Fruit fly (Drosophila melanogaster) whole organism, wandering third instar larva: ENCODE measurements around the gene CG15822.
A peak's percentile ranks its signal among the peaks of the same experiment; 100 is the strongest.

Experiments
- Abd-B ChIP-seq: fragments of >200 bp; optimal IDR thresholded peaks from 2 replicates; lab custom pipeline; 2017; ENCODE audit warnings: missing biosample characterization, missing genetic modification characterization
- CG32264 ChIP-seq: fragments of 200-800 bp; sonication (Bioruptor generic); optimal IDR thresholded peaks from 2 replicates; lab custom pipeline; 2016; ENCODE audit warnings: missing biosample characterization, missing genetic modification characterization
- CG9705 ChIP-seq: fragments of 200-800 bp; sonication (Bioruptor generic); optimal IDR thresholded peaks from 2 replicates; lab custom pipeline; 2018; ENCODE audit warnings: missing biosample characterization, mild to moderate bottlenecking, missing genetic modification characterization
- CrebA ChIP-seq: fragments of 200-800 bp; sonication (Bioruptor generic); optimal IDR thresholded peaks from 2 replicates; lab custom pipeline; 2016; ENCODE audit warnings: missing biosample characterization, mild to moderate bottlenecking, missing genetic modification characterization, borderline replicate concordance
- Dfd ChIP-seq: fragments of >200 bp; optimal IDR thresholded peaks from 2 replicates; lab custom pipeline; 2017; ENCODE audit warnings: missing biosample characterization, missing genetic modification characterization
- Dif ChIP-seq: fragments of 200-275, 200-300 bp; sonication (Bioruptor generic); optimal IDR thresholded peaks from 2 replicates; lab custom pipeline; 2018; ENCODE audit warnings: missing biosample characterization, missing genetic modification characterization; ENCODE audit not compliant: partially characterized antibody
- GATAd ChIP-seq: sonication (Bioruptor generic); optimal IDR thresholded peaks from 2 replicates; lab custom pipeline; 2016; ENCODE audit warnings: missing biosample characterization, missing genetic modification characterization
- HLH106 ChIP-seq: fragments of 200-800 bp; optimal IDR thresholded peaks from 3 replicates; lab custom pipeline; 2019; ENCODE audit warnings: missing biosample characterization, mild to moderate bottlenecking, missing genetic modification characterization, moderate library complexity
- Hnf4 ChIP-seq: fragments of 200-800 bp; sonication (Bioruptor generic); optimal IDR thresholded peaks from 2 replicates; lab custom pipeline; 2016; ENCODE audit warnings: missing biosample characterization, mild to moderate bottlenecking, missing genetic modification characterization
- Hr78 ChIP-seq: fragments of >200 bp; optimal IDR thresholded peaks from 2 replicates; lab custom pipeline; 2017; ENCODE audit warnings: missing biosample characterization, missing genetic modification characterization
- Hr83 ChIP-seq: fragments of 200-300 bp; sonication (Bioruptor generic); optimal IDR thresholded peaks from 2 replicates; lab custom pipeline; 2016; ENCODE audit warnings: missing biosample characterization, mild to moderate bottlenecking, missing genetic modification characterization, moderate library complexity; ENCODE audit not compliant: poor library complexity, severe bottlenecking
- Jra ChIP-seq: sonication (Bioruptor generic); optimal IDR thresholded peaks from 2 replicates; lab custom pipeline; 2016; ENCODE audit warnings: missing biosample characterization, missing genetic modification characterization
- Mio ChIP-seq: sonication (Bioruptor generic); optimal IDR thresholded peaks from 2 replicates; lab custom pipeline; 2016; ENCODE audit warnings: missing biosample characterization, missing genetic modification characterization
- Myc ChIP-seq: fragments of >200 bp; optimal IDR thresholded peaks from 2 replicates; lab custom pipeline; 2017
- N ChIP-seq: fragments of >200 bp; optimal IDR thresholded peaks from 2 replicates; lab custom pipeline; 2018; ENCODE audit warnings: missing biosample characterization, missing external identifiers, missing genetic modification characterization
- OdsH ChIP-seq: fragments of 200-800 bp; sonication (Bioruptor generic); optimal IDR thresholded peaks from 2 replicates; lab custom pipeline; 2016; ENCODE audit warnings: missing biosample characterization, mild to moderate bottlenecking, missing genetic modification characterization
- Rel ChIP-seq, 2 experiments: fragments of 200-800 bp; sonication (Bioruptor generic) in 1 of 2; optimal IDR thresholded peaks; 2 replicates in 1 of 2; 3 replicates in 1 of 2; lab custom pipeline; 2016 to 2019; ENCODE audit warnings: mild to moderate bottlenecking in 2 of 2, missing biosample characterization in 2 of 2, missing genetic modification characterization in 2 of 2, moderate library complexity in 1 of 2
- Sp1 ChIP-seq: fragments of 200-800 bp; sonication (Bioruptor generic); optimal IDR thresholded peaks from 3 replicates; lab custom pipeline; 2019; ENCODE audit warnings: missing biosample characterization, mild to moderate bottlenecking, missing genetic modification characterization, moderate library complexity
- Vsx2 ChIP-seq: fragments of 200-300, 225-300 bp; sonication (Bioruptor generic); optimal IDR thresholded peaks from 2 replicates; lab custom pipeline; 2018; ENCODE audit warnings: missing biosample characterization, missing genetic modification characterization; ENCODE audit not compliant: partially characterized antibody
- brk ChIP-seq: fragments of 200-800 bp; sonication (Bioruptor generic); optimal IDR thresholded peaks from 2 replicates; lab custom pipeline; 2016; ENCODE audit warnings: missing biosample characterization, mild to moderate bottlenecking, missing genetic modification characterization
- dl ChIP-seq, 2 experiments: fragments of 175-275, 200-275 bp in 1 of 2; fragments of 200-275 bp in 1 of 2; sonication (Bioruptor generic); optimal IDR thresholded peaks; lab custom pipeline; 2018; ENCODE audit warnings: mild to moderate bottlenecking in 2 of 2, missing biosample characterization in 2 of 2, missing genetic modification characterization in 2 of 2, moderate library complexity in 2 of 2; ENCODE audit not compliant: partially characterized antibody in 2 of 2, insufficient read depth in 1 of 2
- dmrt93B ChIP-seq: fragments of 200-800 bp; sonication (Bioruptor generic); optimal IDR thresholded peaks from 2 replicates; lab custom pipeline; 2018; ENCODE audit warnings: missing biosample characterization, mild to moderate bottlenecking, missing genetic modification characterization
- dsf ChIP-seq: sonication (Bioruptor generic); optimal IDR thresholded peaks from 2 replicates; lab custom pipeline; 2016; ENCODE audit warnings: missing biosample characterization, missing genetic modification characterization, borderline replicate concordance
- ey ChIP-seq: fragments of 200-800 bp; sonication (Bioruptor generic); optimal IDR thresholded peaks from 2 replicates; lab custom pipeline; 2016; ENCODE audit warnings: missing biosample characterization, missing genetic modification characterization
- foxo ChIP-seq, 2 experiments: fragments of 200-800 bp; sonication (Bioruptor generic); optimal IDR thresholded peaks; 2 replicates in 1 of 2; 3 replicates in 1 of 2; lab custom pipeline; 2016 to 2017; ENCODE audit warnings: missing biosample characterization in 2 of 2, missing genetic modification characterization in 2 of 2
- fru ChIP-seq: fragments of 200-800 bp; sonication (Bioruptor generic); optimal IDR thresholded peaks from 3 replicates; lab custom pipeline; 2016; ENCODE audit warnings: missing biosample characterization, mild to moderate bottlenecking, missing genetic modification characterization
- h ChIP-seq: fragments of 200-800 bp; sonication (Bioruptor generic); optimal IDR thresholded peaks from 3 replicates; lab custom pipeline; 2016; ENCODE audit warnings: missing biosample characterization, mild to moderate bottlenecking, missing genetic modification characterization
- jim ChIP-seq: fragments of 175-275, 200-325 bp; sonication (Bioruptor generic); optimal IDR thresholded peaks from 2 replicates; lab custom pipeline; 2016; ENCODE audit warnings: missing biosample characterization, mild to moderate bottlenecking, missing genetic modification characterization
- pan ChIP-seq: fragments of >200 bp; optimal IDR thresholded peaks from 2 replicates; lab custom pipeline; 2017
- psq ChIP-seq: fragments of 200-800 bp; sonication (Bioruptor generic); optimal IDR thresholded peaks from 3 replicates; lab custom pipeline; 2017; ENCODE audit warnings: missing biosample characterization, mild to moderate bottlenecking, missing genetic modification characterization, moderate library complexity
- rgr ChIP-seq: fragments of 200-800 bp; sonication (Bioruptor generic); optimal IDR thresholded peaks from 3 replicates; lab custom pipeline; 2016; ENCODE audit warnings: missing biosample characterization, mild to moderate bottlenecking, missing genetic modification characterization
- sage ChIP-seq: fragments of 200-800 bp; sonication (Bioruptor generic); optimal IDR thresholded peaks from 2 replicates; lab custom pipeline; 2016; ENCODE audit warnings: missing biosample characterization, mild to moderate bottlenecking, missing genetic modification characterization
- sv ChIP-seq: fragments of 200-800 bp; sonication (Bioruptor generic); optimal IDR thresholded peaks from 3 replicates; lab custom pipeline; 2016; ENCODE audit warnings: missing biosample characterization, missing genetic modification characterization
- tai ChIP-seq: sonication (Bioruptor generic); optimal IDR thresholded peaks from 2 replicates; lab custom pipeline; 2016; ENCODE audit warnings: missing biosample characterization, missing genetic modification characterization
- usp ChIP-seq: fragments of >200 bp; optimal IDR thresholded peaks from 2 replicates; lab custom pipeline; 2017; ENCODE audit warnings: missing biosample characterization, missing genetic modification characterization
- woc ChIP-seq: sonication (Bioruptor generic); optimal IDR thresholded peaks from 2 replicates; lab custom pipeline; 2016; ENCODE audit warnings: missing biosample characterization, mild to moderate bottlenecking, missing genetic modification characterization

The CG15822 gene

dm6 chr3L:2122333-2122732 is 41.3 kb downstream of the CG15822 start:
- TF ChIP-seq Vsx2 (GFP tag; lab: Kevin White, UChicago) (no peak), Myc (peak; percentile 20), psq (no peak)

- no peak for TF ChIP-seq Abd-B (GFP tag; lab: Kevin White, UChicago)
- no peak for TF ChIP-seq CG32264 (GFP tag; lab: Kevin White, UChicago)
- no peak for TF ChIP-seq sage (GFP tag; lab: Kevin White, UChicago)
- no peak for TF ChIP-seq brk (GFP tag; lab: Kevin White, UChicago)
- no peak for TF ChIP-seq h
- no peak for TF ChIP-seq psq
- TF ChIP-seq GATAd (GFP tag; lab: Kevin White, UChicago), result no peak
- TF ChIP-seq woc, result no peak
- no peak for TF ChIP-seq Mio (GFP tag; lab: Kevin White, UChicago)
- TF ChIP-seq jim (GFP tag; lab: Kevin White, UChicago), result no peak
- TF ChIP-seq Dfd (GFP tag; lab: Kevin White, UChicago), result no peak
- TF ChIP-seq OdsH, result no peak
- TF ChIP-seq Sp1 (GFP tag; lab: Kevin White, UChicago), result no peak
- no peak for TF ChIP-seq rgr (GFP tag; lab: Kevin White, UChicago)
- TF ChIP-seq tai (GFP tag; lab: Kevin White, UChicago), result no peak
- no peak for TF ChIP-seq dsf (GFP tag; lab: Kevin White, UChicago)
- TF ChIP-seq usp (GFP tag; lab: Kevin White, UChicago), result no peak
- TF ChIP-seq dl (GFP tag; optimal IDR thresholded peaks at IDR 0.05; lab: Kevin White, UChicago; ENCODE audit: insufficient read depth in 1 of 2, partially characterized antibody in 2 of 2), result no peak
- no peak for TF ChIP-seq N (GFP tag; lab: Kevin White, UChicago)
- TF ChIP-seq CrebA (GFP tag; lab: Kevin White, UChicago), result no peak
These were observed 41.9 kb downstream of the CG15822 start for dm6 chr3L:2121724-2122123.

- TF ChIP-seq h (no peak), HLH106 (tag; lab: Kevin White, UChicago) (no peak), dmrt93B (no peak), sage (GFP tag; lab: Kevin White, UChicago) (no peak), dsf (GFP tag; lab: Kevin White, UChicago) (no peak), Rel (GFP tag; optimal IDR thresholded peaks at IDR 0.05; lab: Kevin White, UChicago) (no peak), Rel (tag; optimal IDR thresholded peaks at IDR 0.05; lab: Kevin White, UChicago) (no peak), Hr78 (no peak), CG9705 (no peak), Hr83 (GFP tag; lab: Kevin White, UChicago) (no peak), Myc (no peak), rgr (GFP tag; lab: Kevin White, UChicago) (no peak), Jra (GFP tag; lab: Kevin White, UChicago) (no peak), Dif (GFP tag; lab: Kevin White, UChicago) (no peak), foxo (GFP tag; optimal IDR thresholded peaks at IDR 0.05; lab: Kevin White, UChicago) (no peak), Abd-B (GFP tag; lab: Kevin White, UChicago) (no peak), Hnf4 (GFP tag; lab: Kevin White, UChicago) (no peak), sv (no peak)
These were observed 44.7 kb downstream of the CG15822 start for dm6 chr3L:2119002-2119401.

- no peak for TF ChIP-seq HLH106 (tag; lab: Kevin White, UChicago)
- no peak for TF ChIP-seq dmrt93B
These were observed 45.6 kb downstream of the CG15822 start for dm6 chr3L:2118054-2118453.

- TF ChIP-seq sage (GFP tag; lab: Kevin White, UChicago), result no peak
- peak; percentile 52 for TF ChIP-seq h
- TF ChIP-seq ey (GFP tag; lab: Kevin White, UChicago), result peak; percentile 0
- peak; percentile 33 for TF ChIP-seq fru
- no peak for TF ChIP-seq pan (lab: Kevin White, UChicago)
These were observed 46.6 kb downstream of the CG15822 start for dm6 chr3L:2117046-2117445.
